Worm (Caenorhabditis elegans): ENCODE data around the gene Y17D7C.6.

- no peak for TF ChIP-seq ztf-11 (tag; optimal IDR thresholded peaks at IDR 0.05)
- no peak for TF ChIP-seq nhr-25 (tag; optimal IDR thresholded peaks at IDR 0.05)
- no peak for TF ChIP-seq lin-39 (tag; optimal IDR thresholded peaks at IDR 0.05)
- no peak for TF ChIP-seq skn-1 (tag; optimal IDR thresholded peaks at IDR 0.05)
- TF ChIP-seq fos-1 (tag; optimal IDR thresholded peaks at IDR 0.05) = no peak
- no peak for TF ChIP-seq egl-27 (tag; optimal IDR thresholded peaks at IDR 0.05)
- TF ChIP-seq zag-1 (tag; optimal IDR thresholded peaks at IDR 0.05) = no peak
- TF ChIP-seq mdl-1 (tag; optimal IDR thresholded peaks at IDR 0.05) = no peak
- TF ChIP-seq unc-62 (GFP tag; optimal IDR thresholded peaks at IDR 0.05) = no peak
- no peak for TF ChIP-seq nhr-11 (tag; optimal IDR thresholded peaks at IDR 0.05)
- no peak for TF ChIP-seq lin-13 (GFP tag; optimal IDR thresholded peaks at IDR 0.05)
- TF ChIP-seq elt-3 (tag; optimal IDR thresholded peaks at IDR 0.05) = no peak
Observed at ce11 chrV:18674367-18674766, 35.2 kb upstream of the Y17D7C.6 start.

Measured in whole organism, L2 larva.